Worm (Caenorhabditis elegans) whole organism, midembryonic: ENCODE data around the gene lgc-7.

Experiments used
- T22C8.4 ChIP-seq: fragments of 200-800 bp; sonication (Bioruptor generic); IDR thresholded peaks from 2 replicates; pipeline ENCODE4 v1.3.6; 2022; ENCODE audit warnings: missing genetic modification characterization, missing compliant biosample characterization
- cog-1 ChIP-seq: sonication (generic microtip); optimal IDR thresholded peaks from 2 replicates; lab custom pipeline; 2016; ENCODE audit warnings: missing genetic modification characterization, missing compliant biosample characterization
- flt-1 ChIP-seq: fragments of 200-800 bp; sonication (Bioruptor generic); IDR thresholded peaks from 2 replicates; pipeline ENCODE4 v1.3.6; 2022; ENCODE audit warnings: missing genetic modification characterization, missing compliant biosample characterization
- klf-2 ChIP-seq: fragments of 200-800 bp; sonication (Bioruptor generic); conservative IDR thresholded peaks from 2 replicates; pipeline ENCODE4 v1.3.6; 2022; ENCODE audit warnings: missing genetic modification reagents, missing genetic modification characterization, missing compliant biosample characterization
- med-1 ChIP-seq: sonication (generic microtip); optimal IDR thresholded peaks from 2 replicates; lab custom pipeline; 2017; ENCODE audit warnings: missing genetic modification characterization, mild to moderate bottlenecking, missing compliant biosample characterization, antibody characterized with exemption, missing genetic modification reagents; ENCODE audit not compliant: insufficient read depth
- ref-1 ChIP-seq: fragments of 200-800 bp; sonication (Bioruptor generic); conservative IDR thresholded peaks from 2 replicates; pipeline ENCODE4 v1.3.6; 2022; ENCODE audit warnings: missing genetic modification reagents, missing genetic modification characterization, missing compliant biosample characterization
- tab-1 ChIP-seq: fragments of 200-800 bp; sonication (Bioruptor generic); IDR thresholded peaks from 2 replicates; pipeline ENCODE4 v1.3.6; 2022; ENCODE audit warnings: missing genetic modification characterization, missing compliant biosample characterization
- ztf-23 ChIP-seq: fragments of 200-800 bp; sonication (Bioruptor generic); IDR thresholded peaks from 2 replicates; pipeline ENCODE4 v1.3.6; 2022; ENCODE audit warnings: missing genetic modification reagents, missing genetic modification characterization, missing compliant biosample characterization
- ztf-29 ChIP-seq: fragments of 200-800 bp; sonication (Bioruptor generic); IDR thresholded peaks from 2 replicates; pipeline ENCODE4 v1.3.6; 2022; ENCODE audit warnings: missing genetic modification reagents, missing genetic modification characterization, missing compliant biosample characterization

The lgc-7 gene

ce11 chrIV:14706302-14706701 is 3.1 kb upstream of the lgc-7 start, which contains the start of gene Y57G11C.41:
Y57G11C.41 (minus strand) TSS chrIV:14706402.
- TF ChIP-seq klf-2, result no peak
- no peak for TF ChIP-seq ztf-23 (GFP tag; lab: Robert Waterston, UW)
- TF ChIP-seq ref-1 (GFP tag; lab: Robert Waterston, UW), result no peak
- no peak for TF ChIP-seq flt-1 (GFP tag; lab: Robert Waterston, UW)
- no peak for TF ChIP-seq tab-1 (GFP tag; lab: Robert Waterston, UW)
- TF ChIP-seq cog-1 (tag; lab: Kevin White, UChicago), result no peak
- TF ChIP-seq T22C8.4 (GFP tag; lab: Robert Waterston, UW), result no peak
- no peak for TF ChIP-seq med-1
- no peak for TF ChIP-seq ztf-29

- TF ChIP-seq ztf-23 (GFP tag; lab: Robert Waterston, UW) (no peak), flt-1 (GFP tag; lab: Robert Waterston, UW) (no peak), ztf-29 (no peak), T22C8.4 (GFP tag; lab: Robert Waterston, UW) (no peak), med-1 (no peak), ref-1 (GFP tag; lab: Robert Waterston, UW) (no peak), klf-2 (no peak), cog-1 (tag; lab: Kevin White, UChicago) (no peak), tab-1 (GFP tag; lab: Robert Waterston, UW) (no peak)
These were observed 6.1 kb downstream of the lgc-7 start, which contains the start of gene lgc-8 for ce11 chrIV:14715500-14715899. lgc-8 (plus strand) TSS chrIV:14715800.

- TF ChIP-seq ztf-23 (GFP tag; lab: Robert Waterston, UW) (no peak), med-1 (no peak), flt-1 (GFP tag; lab: Robert Waterston, UW) (no peak), T22C8.4 (GFP tag; lab: Robert Waterston, UW) (no peak), tab-1 (GFP tag; lab: Robert Waterston, UW) (no peak), ztf-29 (no peak), klf-2 (no peak), cog-1 (tag; lab: Kevin White, UChicago) (no peak), ref-1 (GFP tag; lab: Robert Waterston, UW) (no peak)
These were observed 18.8 kb downstream of the lgc-7 start, which contains the start of gene Y57G11C.42 for ce11 chrIV:14728225-14728624. Y57G11C.42 (plus strand) TSS chrIV:14728525.

- TF ChIP-seq tab-1 (GFP tag; lab: Robert Waterston, UW) (no peak), T22C8.4 (GFP tag; lab: Robert Waterston, UW) (no peak)
These were observed 19.9 kb downstream of the lgc-7 start for ce11 chrIV:14729272-14729671.

- no peak for TF ChIP-seq ref-1 (GFP tag; lab: Robert Waterston, UW)
- no peak for TF ChIP-seq flt-1 (GFP tag; lab: Robert Waterston, UW)
These were observed 32.5 kb downstream of the lgc-7 start for ce11 chrIV:14741926-14742325.

- TF ChIP-seq med-1, result no peak
- no peak for TF ChIP-seq cog-1 (tag; lab: Kevin White, UChicago)
- TF ChIP-seq ref-1 (GFP tag; lab: Robert Waterston, UW), result no peak
- TF ChIP-seq T22C8.4 (GFP tag; lab: Robert Waterston, UW), result no peak
- no peak for TF ChIP-seq tab-1 (GFP tag; lab: Robert Waterston, UW)
- TF ChIP-seq ztf-23 (GFP tag; lab: Robert Waterston, UW), result no peak
- no peak for TF ChIP-seq ztf-29
- TF ChIP-seq klf-2, result no peak
- no peak for TF ChIP-seq flt-1 (GFP tag; lab: Robert Waterston, UW)
These were observed 45.5 kb downstream of the lgc-7 start, which contains the start of gene Y57G11C.499 for ce11 chrIV:14754912-14755311. Y57G11C.499 (minus strand) TSS chrIV:14754934.

- no peak for TF ChIP-seq ref-1 (GFP tag; lab: Robert Waterston, UW)
- no peak for TF ChIP-seq T22C8.4 (GFP tag; lab: Robert Waterston, UW)
- TF ChIP-seq ztf-29, result no peak
- TF ChIP-seq med-1, result no peak
- no peak for TF ChIP-seq tab-1 (GFP tag; lab: Robert Waterston, UW)
- TF ChIP-seq ztf-23 (GFP tag; lab: Robert Waterston, UW), result no peak
- no peak for TF ChIP-seq cog-1 (tag; lab: Kevin White, UChicago)
- TF ChIP-seq flt-1 (GFP tag; lab: Robert Waterston, UW), result no peak
- no peak for TF ChIP-seq klf-2
These were observed 48.4 kb downstream of the lgc-7 start for ce11 chrIV:14757786-14758185.

- TF ChIP-seq tab-1 (GFP tag; lab: Robert Waterston, UW), result no peak
- no peak for TF ChIP-seq ztf-29
- TF ChIP-seq ref-1 (GFP tag; lab: Robert Waterston, UW), result no peak
- TF ChIP-seq med-1, result no peak
These were observed 50.3 kb downstream of the lgc-7 start for ce11 chrIV:14759662-14760061.

- TF ChIP-seq T22C8.4 (GFP tag; lab: Robert Waterston, UW), result no peak
- no peak for TF ChIP-seq ref-1 (GFP tag; lab: Robert Waterston, UW)
- no peak for TF ChIP-seq ztf-23 (GFP tag; lab: Robert Waterston, UW)
- no peak for TF ChIP-seq klf-2
- no peak for TF ChIP-seq tab-1 (GFP tag; lab: Robert Waterston, UW)
- TF ChIP-seq cog-1 (tag; lab: Kevin White, UChicago), result no peak
- no peak for TF ChIP-seq ztf-29
- TF ChIP-seq flt-1 (GFP tag; lab: Robert Waterston, UW), result no peak
These were observed 51.5 kb downstream of the lgc-7 start, which contains the start of gene ptp-5.2 for ce11 chrIV:14760845-14761244. ptp-5.2 (minus strand) TSS chrIV:14760945.

- peak; percentile 12 for TF ChIP-seq cog-1 (tag; lab: Kevin White, UChicago)
These were observed 54.0 kb downstream of the lgc-7 start for ce11 chrIV:14763348-14763747.
